Worm (Caenorhabditis elegans): ENCODE data around the gene nhr-175.
A peak's percentile ranks its signal among the peaks of the same experiment; 100 is the strongest.

Gene nhr-175

DNA sequence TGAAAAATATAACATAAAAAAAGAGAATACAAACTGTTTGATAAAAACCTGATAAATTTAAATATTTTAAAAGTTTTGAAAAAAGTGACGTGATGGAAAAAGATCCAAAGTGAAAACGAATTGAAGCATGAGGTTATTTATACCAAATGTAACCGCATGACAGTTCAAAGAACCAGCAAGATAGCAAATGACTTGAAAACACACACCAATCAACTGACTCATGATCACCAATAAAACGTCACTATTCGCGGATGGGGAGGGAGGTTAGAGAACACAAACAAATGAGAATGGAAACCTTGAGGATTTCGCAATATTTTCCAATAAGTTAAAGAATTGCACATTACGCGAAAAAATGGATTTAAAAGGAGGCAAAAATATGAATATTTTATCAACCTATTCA lies 42.9 kb downstream of the nhr-175 start, which contains the start of gene C06B3.7 (continued):
- TF ChIP-seq dpl-1 (GFP tag; optimal IDR thresholded peaks at IDR 0.05) = peak; percentile 45 to 54 (median 52)
- no peak for TF ChIP-seq hlh-17 (GFP tag; optimal IDR thresholded peaks at IDR 0.05; ENCODE audit: borderline replicate concordance)
- peak; percentile 97 for TF ChIP-seq nhr-85 (tag)
- TF ChIP-seq zag-1 (tag; optimal IDR thresholded peaks at IDR 0.05) = no peak
- TF ChIP-seq egl-13 (tag; optimal IDR thresholded peaks at IDR 0.05) = no peak
- peak; percentile 83 for TF ChIP-seq nhr-90 (tag; optimal IDR thresholded peaks at IDR 0.05; ENCODE audit: poor library complexity)
- TF ChIP-seq vab-15 (tag; optimal IDR thresholded peaks at IDR 0.05) = peak; percentile 100
- peak; percentile 96 for TF ChIP-seq nhr-19 (GFP tag; conservative IDR thresholded peaks at IDR 0.05)
- peak; percentile 98 for TF ChIP-seq zip-4 (GFP tag; optimal IDR thresholded peaks at IDR 0.05)
- no peak for TF ChIP-seq sup-37 (GFP tag; optimal IDR thresholded peaks at IDR 0.05)
- TF ChIP-seq blmp-1 (tag; optimal IDR thresholded peaks at IDR 0.05) = peak; percentile 89
- no peak for TF ChIP-seq ceh-63 (GFP tag; optimal IDR thresholded peaks at IDR 0.05)
- no peak for TF ChIP-seq alr-1 (tag; optimal IDR thresholded peaks at IDR 0.05; ENCODE audit: borderline replicate concordance)
- TF ChIP-seq nhr-71 (tag; optimal IDR thresholded peaks at IDR 0.05) = peak; percentile 97
- no peak for TF ChIP-seq egl-27 (tag; optimal IDR thresholded peaks at IDR 0.05)
- no peak for TF ChIP-seq lin-15B (tag; optimal IDR thresholded peaks at IDR 0.05)
- TF ChIP-seq ets-5 (GFP tag; IDR thresholded peaks at IDR 0.05) = no peak
- TF ChIP-seq nhr-11 (tag; optimal IDR thresholded peaks at IDR 0.05) = peak; percentile 55
- TF ChIP-seq elt-2 (tag; optimal IDR thresholded peaks at IDR 0.05) = peak; percentile 85
- peak; percentile 90 for TF ChIP-seq snu-23 (GFP tag; optimal IDR thresholded peaks at IDR 0.05)
- no peak for TF ChIP-seq ces-1 (GFP tag; optimal IDR thresholded peaks at IDR 0.05)
- peak; percentile 96 for TF ChIP-seq unc-130 (tag; optimal IDR thresholded peaks at IDR 0.05)
- peak; percentile 64 for TF ChIP-seq mef-2 (tag; optimal IDR thresholded peaks at IDR 0.05)
- TF ChIP-seq unc-86 (tag; optimal IDR thresholded peaks at IDR 0.05) = no peak
- TF ChIP-seq aha-1 (tag; optimal IDR thresholded peaks at IDR 0.05) = peak; percentile 10
- TF ChIP-seq nhr-28 (tag; optimal IDR thresholded peaks at IDR 0.05) = no peak
- peak; percentile 84 for TF ChIP-seq skn-1 (tag; optimal IDR thresholded peaks at IDR 0.05)
- TF ChIP-seq mab-9 (GFP tag; IDR thresholded peaks at IDR 0.05) = no peak
- peak; percentile 88 for TF ChIP-seq mep-1 (tag; optimal IDR thresholded peaks at IDR 0.05)
- peak; percentile 83 for TF ChIP-seq nhr-47 (tag; optimal IDR thresholded peaks at IDR 0.05)
- TF ChIP-seq rnt-1 (tag; optimal IDR thresholded peaks at IDR 0.05) = peak; percentile 85
- no peak for TF ChIP-seq C34B4.2 (tag; optimal IDR thresholded peaks at IDR 0.05)
- TF ChIP-seq unc-98 (GFP tag; IDR thresholded peaks at IDR 0.05) = no peak
- peak; percentile 89 for TF ChIP-seq xbp-1 (tag; optimal IDR thresholded peaks at IDR 0.05)
- TF ChIP-seq lin-39 (tag; optimal IDR thresholded peaks at IDR 0.05) = peak; percentile 34
- TF ChIP-seq lsy-2 (tag; optimal IDR thresholded peaks at IDR 0.05) = peak; percentile 74 to 85
- TF ChIP-seq pag-3 (tag; optimal IDR thresholded peaks at IDR 0.05; ENCODE audit: borderline replicate concordance, insufficient read depth) = no peak
- TF ChIP-seq pax-3 (tag; optimal IDR thresholded peaks at IDR 0.05) = peak; percentile 82
- peak; percentile 94 for TF ChIP-seq nhr-20 (tag; optimal IDR thresholded peaks at IDR 0.05)
- TF ChIP-seq hpl-2 (GFP tag; optimal IDR thresholded peaks at IDR 0.05) = no peak
- peak; percentile 62 for TF ChIP-seq fos-1 (tag; optimal IDR thresholded peaks at IDR 0.05)
- peak; percentile 33; the same call in 1 of the 2 replicates for TF ChIP-seq ceh-88 (GFP tag; IDR thresholded peaks at IDR 0.05)
- TF ChIP-seq ceh-82 (tag; optimal IDR thresholded peaks at IDR 0.05) = peak in 2 of 3 experiments; percentile 40 to 52
- peak; percentile 61 for TF ChIP-seq sox-4 (tag; optimal IDR thresholded peaks at IDR 0.05)
- no peak for TF ChIP-seq nhr-77 (tag; optimal IDR thresholded peaks at IDR 0.05)
- no peak for TF ChIP-seq ztf-11 (tag; optimal IDR thresholded peaks at IDR 0.05)
- no peak for TF ChIP-seq fkh-10 (GFP tag; optimal IDR thresholded peaks at IDR 0.05)
- TF ChIP-seq snpc-4 (tag; optimal IDR thresholded peaks at IDR 0.05) = peak; percentile 44
- TF ChIP-seq jun-1 (tag; optimal IDR thresholded peaks at IDR 0.05) = peak; percentile 73
- TF ChIP-seq swsn-7 (tag; optimal IDR thresholded peaks at IDR 0.05) = peak; percentile 66
- TF ChIP-seq Y116A8C.19 (tag; optimal IDR thresholded peaks at IDR 0.05; ENCODE audit: borderline replicate concordance) = no peak
- no peak for TF ChIP-seq aly-2 (tag; optimal IDR thresholded peaks at IDR 0.05)

Data from whole organism, L1 larva.